Fruit fly (Drosophila melanogaster): Measurements from ENCODE around the gene jvl.

DNA sequence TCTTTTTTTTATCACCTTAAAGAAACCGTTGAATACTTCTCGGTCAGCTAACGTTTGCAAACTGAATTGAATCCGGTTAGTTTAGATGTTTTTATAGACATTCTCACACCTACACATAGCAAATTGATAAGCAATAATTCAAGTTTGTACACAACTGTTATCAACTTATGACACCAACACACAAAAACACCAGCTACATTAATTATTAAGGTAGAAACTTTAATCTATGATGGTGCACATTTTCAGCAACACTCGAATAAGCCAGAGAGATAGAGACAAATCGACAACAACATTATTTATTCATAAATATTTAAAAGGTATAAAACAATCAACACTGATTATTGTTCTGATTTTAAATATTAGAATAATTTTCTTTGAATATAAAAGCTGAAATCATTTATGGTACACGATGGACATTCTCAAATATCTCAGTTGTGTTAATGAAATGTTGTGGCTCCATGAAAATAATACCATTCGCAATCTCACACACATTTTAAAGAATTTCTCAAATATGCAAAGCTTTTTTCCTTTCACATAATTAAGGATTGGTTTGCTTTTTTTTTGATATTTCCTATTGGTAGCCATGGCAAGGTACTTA lies 6.0 kb downstream of the jvl start:
- TF ChIP-seq CG8478 (optimal IDR thresholded peaks at IDR 0.05) (no peak), CTCF (optimal IDR thresholded peaks at IDR 0.05) (no peak)

Measured in S2 (cell line).